Fruit fly (Drosophila melanogaster) whole organism, embryonic: ENCODE data around the gene Dlg5.

Experiments
- Ada2b ChIP-seq: fragments of 200-800 bp; sonication (Bioruptor generic); IDR thresholded peaks from 2 replicates; pipeline ENCODE4 v1.3.6; 2022; ENCODE audit warnings: missing biosample characterization, missing genetic modification characterization
- BEAF-32 ChIP-seq: fragments of 200-800 bp; sonication (Bioruptor generic); optimal IDR thresholded peaks from 3 replicates; lab custom pipeline; 2017; ENCODE audit warnings: missing biosample characterization, missing genetic modification characterization, mild to moderate bottlenecking, moderate library complexity, missing genetic modification reagents
- BtbVII ChIP-seq: fragments of 200-800 bp; sonication (Bioruptor generic); optimal IDR thresholded peaks from 3 replicates; lab custom pipeline; 2017; ENCODE audit warnings: missing biosample characterization, mild to moderate bottlenecking, missing genetic modification characterization
- CG10147 ChIP-seq: fragments of 200-800 bp; sonication (Bioruptor generic); optimal IDR thresholded peaks from 2 replicates; lab custom pipeline; 2019; ENCODE audit warnings: missing biosample characterization, mild to moderate bottlenecking, missing genetic modification characterization, moderate library complexity
- CG11456 ChIP-seq: fragments of 200-800 bp; sonication (Bioruptor generic); IDR thresholded peaks from 3 replicates; pipeline ENCODE4 v1.3.6; 2022; ENCODE audit warnings: missing biosample characterization, missing genetic modification characterization
- CG12104 ChIP-seq: fragments of 200-800 bp; sonication (Bioruptor generic); optimal IDR thresholded peaks from 3 replicates; lab custom pipeline; 2016; ENCODE audit warnings: missing biosample characterization, missing genetic modification characterization
- CG12155 ChIP-seq: fragments of 200-800 bp; sonication (Bioruptor generic); optimal IDR thresholded peaks from 3 replicates; lab custom pipeline; 2016; ENCODE audit warnings: missing biosample characterization, missing genetic modification characterization
- CG14014 ChIP-seq: fragments of 200-800 bp; sonication (Bioruptor generic); IDR thresholded peaks from 2 replicates; pipeline ENCODE4 v1.3.6; 2022; ENCODE audit warnings: missing biosample characterization, missing genetic modification characterization
- CG15269 ChIP-seq: fragments of 200-800 bp; sonication (Bioruptor generic); optimal IDR thresholded peaks from 2 replicates; lab custom pipeline; 2018; ENCODE audit warnings: missing biosample characterization, mild to moderate bottlenecking, missing genetic modification characterization, moderate library complexity
- CG1529 ChIP-seq: fragments of 200-800 bp; sonication (Bioruptor generic); optimal IDR thresholded peaks from 3 replicates; lab custom pipeline; 2018; ENCODE audit warnings: missing biosample characterization, missing genetic modification characterization
- CG15514 ChIP-seq: fragments of 200-800 bp; sonication (Bioruptor generic); optimal IDR thresholded peaks from 3 replicates; lab custom pipeline; 2017; ENCODE audit warnings: missing biosample characterization, missing genetic modification characterization, mild to moderate bottlenecking, moderate library complexity, missing genetic modification reagents
- CG16813 ChIP-seq: fragments of 200-800 bp; sonication (Bioruptor generic); IDR thresholded peaks from 3 replicates; pipeline ENCODE4 v1.3.6; 2022; ENCODE audit warnings: missing biosample characterization, missing genetic modification characterization; ENCODE audit not compliant: partially characterized antibody
- CG16815 ChIP-seq: fragments of 200-800 bp; sonication (Bioruptor generic); optimal IDR thresholded peaks from 3 replicates; lab custom pipeline; 2017; ENCODE audit warnings: missing biosample characterization, mild to moderate bottlenecking, missing genetic modification characterization
- CG1832 ChIP-seq: fragments of 200-800 bp; sonication (Bioruptor generic); optimal IDR thresholded peaks from 2 replicates; lab custom pipeline; 2017; ENCODE audit warnings: missing biosample characterization, mild to moderate bottlenecking, missing genetic modification characterization, inconsistent platforms
- CG18619 ChIP-seq: fragments of 200-800 bp; sonication (Bioruptor generic); optimal IDR thresholded peaks from 3 replicates; lab custom pipeline; 2017; ENCODE audit warnings: missing biosample characterization, mild to moderate bottlenecking, missing genetic modification characterization
- CG2875 ChIP-seq: fragments of 200-800 bp; sonication (Bioruptor generic); optimal IDR thresholded peaks from 2 replicates; lab custom pipeline; 2017; ENCODE audit warnings: missing biosample characterization, mild to moderate bottlenecking, missing genetic modification characterization, missing genetic modification reagents
- CG31224 ChIP-seq: fragments of 200-800 bp; sonication (Bioruptor generic); IDR thresholded peaks from 2 replicates; pipeline ENCODE4 v1.3.6; 2022; ENCODE audit warnings: missing biosample characterization, missing genetic modification characterization
- CG34376 ChIP-seq: fragments of 200-800 bp; sonication (Bioruptor generic); optimal IDR thresholded peaks from 2 replicates; lab custom pipeline; 2018; ENCODE audit warnings: missing biosample characterization, mild to moderate bottlenecking, missing genetic modification characterization
- CG34422 ChIP-seq: fragments of 200-800 bp; sonication (Bioruptor generic); IDR thresholded peaks from 3 replicates; pipeline ENCODE4 v1.3.6; 2022; ENCODE audit warnings: missing biosample characterization, missing genetic modification characterization
- CG4424 ChIP-seq: fragments of 200-800 bp; sonication (Bioruptor generic); optimal IDR thresholded peaks from 3 replicates; lab custom pipeline; 2016; ENCODE audit warnings: missing biosample characterization, missing genetic modification characterization
- CG5245 ChIP-seq: fragments of 200-800 bp; sonication (Bioruptor generic); optimal IDR thresholded peaks from 3 replicates; lab custom pipeline; 2016; ENCODE audit warnings: missing biosample characterization, missing genetic modification characterization
- CG6254 ChIP-seq: fragments of 200-800 bp; sonication (Bioruptor generic); optimal IDR thresholded peaks from 3 replicates; lab custom pipeline; 2017; ENCODE audit warnings: mild to moderate bottlenecking, missing biosample characterization, missing genetic modification reagents, missing genetic modification characterization
- CG9609 ChIP-seq: fragments of 200-800 bp; sonication (Bioruptor generic); optimal IDR thresholded peaks from 3 replicates; lab custom pipeline; 2016; ENCODE audit warnings: missing biosample characterization, missing genetic modification characterization
- D19B ChIP-seq: fragments of 200-800 bp; sonication (Bioruptor generic); optimal IDR thresholded peaks from 2 replicates; lab custom pipeline; 2017; ENCODE audit warnings: missing biosample characterization, mild to moderate bottlenecking, missing genetic modification characterization
- Dad ChIP-seq: fragments of 200-800 bp; sonication (Bioruptor generic); optimal IDR thresholded peaks from 3 replicates; lab custom pipeline; 2016; ENCODE audit warnings: missing biosample characterization, missing genetic modification characterization
- Dip2 ChIP-seq: fragments of 200-800 bp; sonication (Bioruptor generic); IDR thresholded peaks from 2 replicates; pipeline ENCODE4 v1.3.6; 2022; ENCODE audit warnings: missing biosample characterization, missing genetic modification characterization
- GATAe ChIP-seq: fragments of 200-800 bp; sonication (Bioruptor generic); conservative IDR thresholded peaks from 2 replicates; pipeline ENCODE4 v1.3.6; 2022; ENCODE audit warnings: missing biosample characterization, missing genetic modification characterization
- Hmr ChIP-seq: fragments of 200-800 bp; sonication (Bioruptor generic); optimal IDR thresholded peaks from 3 replicates; lab custom pipeline; 2017; ENCODE audit warnings: mild to moderate bottlenecking, missing biosample characterization, missing genetic modification reagents, missing genetic modification characterization
- Hr51 ChIP-seq, 2 experiments: fragments of 200-800 bp; sonication (Bioruptor generic); optimal IDR thresholded peaks; 2 replicates in 1 of 2; 3 replicates in 1 of 2; lab custom pipeline; 2016 to 2018; ENCODE audit warnings: missing biosample characterization in 2 of 2, missing genetic modification characterization in 2 of 2, mild to moderate bottlenecking in 1 of 2, moderate library complexity in 1 of 2
- Mes4 ChIP-seq: fragments of 200-800 bp; sonication (Bioruptor generic); optimal IDR thresholded peaks from 2 replicates; lab custom pipeline; 2016; ENCODE audit warnings: missing biosample characterization, missing genetic modification characterization
- Mrtf ChIP-seq: fragments of 200-800 bp; sonication (Bioruptor generic); IDR thresholded peaks from 3 replicates; pipeline ENCODE4 v1.3.6; 2022; ENCODE audit warnings: missing biosample characterization, missing genetic modification characterization
- NC2α ChIP-seq: fragments of 200-800 bp; sonication (Bioruptor generic); optimal IDR thresholded peaks from 2 replicates; lab custom pipeline; 2016; ENCODE audit warnings: missing biosample characterization, missing genetic modification characterization
- NFAT ChIP-seq: fragments of 200-800 bp; sonication (Bioruptor generic); IDR thresholded peaks from 2 replicates; pipeline ENCODE4 v1.3.6; 2022; ENCODE audit warnings: missing biosample characterization, missing genetic modification characterization
- Oli ChIP-seq: fragments of 200-800 bp; sonication (Bioruptor generic); optimal IDR thresholded peaks from 2 replicates; lab custom pipeline; 2018; ENCODE audit warnings: missing biosample characterization, mild to moderate bottlenecking, missing genetic modification characterization, moderate library complexity
- Ptx1 ChIP-seq: fragments of 200-800 bp; sonication (Bioruptor generic); IDR thresholded peaks from 2 replicates; pipeline ENCODE4 v1.3.6; 2022; ENCODE audit warnings: missing biosample characterization, missing genetic modification characterization
- Six4 ChIP-seq: fragments of 200-800 bp; sonication (Bioruptor generic); optimal IDR thresholded peaks from 2 replicates; lab custom pipeline; 2016; ENCODE audit warnings: missing biosample characterization, missing genetic modification characterization
- Xbp1 ChIP-seq: fragments of 200-800 bp; sonication (Bioruptor generic); optimal IDR thresholded peaks from 3 replicates; lab custom pipeline; 2016; ENCODE audit warnings: missing biosample characterization, mild to moderate bottlenecking, missing genetic modification characterization
- ase ChIP-seq: fragments of 200-800 bp; sonication (Bioruptor generic); IDR thresholded peaks from 3 replicates; pipeline ENCODE4 v1.3.6; 2022; ENCODE audit warnings: missing biosample characterization, missing genetic modification characterization
- bcd ChIP-seq: fragments of 200-800 bp; sonication (Bioruptor generic); optimal IDR thresholded peaks from 2 replicates; lab custom pipeline; 2017; ENCODE audit warnings: missing biosample characterization, mild to moderate bottlenecking, missing genetic modification characterization
- caup ChIP-seq: fragments of 200-800 bp; sonication (Bioruptor generic); optimal IDR thresholded peaks from 3 replicates; lab custom pipeline; 2017; ENCODE audit warnings: missing biosample characterization, mild to moderate bottlenecking, missing genetic modification characterization, moderate library complexity; ENCODE audit not compliant: severe bottlenecking
- esg ChIP-seq: fragments of 200-800 bp; sonication (Bioruptor generic); conservative IDR thresholded peaks from 2 replicates; pipeline ENCODE4 v1.3.6; 2022; ENCODE audit warnings: missing biosample characterization, missing genetic modification characterization
- ind ChIP-seq: fragments of 200-800 bp; sonication (Bioruptor generic); optimal IDR thresholded peaks from 3 replicates; lab custom pipeline; 2016; ENCODE audit warnings: missing biosample characterization, missing genetic modification characterization
- lab ChIP-seq: fragments of 200-800 bp; sonication (Bioruptor generic); optimal IDR thresholded peaks from 3 replicates; lab custom pipeline; 2017; ENCODE audit warnings: missing biosample characterization, missing genetic modification characterization, mild to moderate bottlenecking, moderate library complexity, missing genetic modification reagents
- pan ChIP-seq, 4 experiments: fragments of >200 bp in 3 of 4; fragments of 200-800 bp in 1 of 4; sonication (Bioruptor generic) in 1 of 4; optimal IDR thresholded peaks in 3 of 4; IDR thresholded peaks in 1 of 4; 2 replicates each; pipeline versions ENCODE4 v1.3.6 to Lab custom; 2017 to 2022; ENCODE audit warnings: missing biosample characterization in 2 of 4, missing genetic modification characterization in 2 of 4, mixed read lengths in 1 of 4
- sc ChIP-seq, 3 experiments: fragments of >200 bp in 2 of 3; fragments of 200-800 bp in 1 of 3; sonication (Bioruptor generic) in 1 of 3; optimal IDR thresholded peaks; 2 replicates in 2 of 3; 3 replicates in 1 of 3; lab custom pipeline; 2017; ENCODE audit warnings: mild to moderate bottlenecking in 1 of 3, missing biosample characterization in 1 of 3, missing genetic modification characterization in 1 of 3, missing genetic modification reagents in 1 of 3
- schlank ChIP-seq: fragments of 200-800 bp; sonication (Bioruptor generic); optimal IDR thresholded peaks from 2 replicates; lab custom pipeline; 2018; ENCODE audit warnings: missing biosample characterization, mild to moderate bottlenecking, missing genetic modification characterization
- tgo ChIP-seq: fragments of 200-800 bp; sonication (Bioruptor generic); IDR thresholded peaks from 3 replicates; pipeline ENCODE4 v1.3.6; 2022; ENCODE audit warnings: missing biosample characterization, missing genetic modification characterization
- ttk ChIP-seq: fragments of 200-800 bp; sonication (Bioruptor generic); IDR thresholded peaks from 2 replicates; pipeline ENCODE4 v2.1.2; 2022; ENCODE audit warnings: missing biosample characterization, missing genetic modification characterization

Gene Dlg5

DNA sequence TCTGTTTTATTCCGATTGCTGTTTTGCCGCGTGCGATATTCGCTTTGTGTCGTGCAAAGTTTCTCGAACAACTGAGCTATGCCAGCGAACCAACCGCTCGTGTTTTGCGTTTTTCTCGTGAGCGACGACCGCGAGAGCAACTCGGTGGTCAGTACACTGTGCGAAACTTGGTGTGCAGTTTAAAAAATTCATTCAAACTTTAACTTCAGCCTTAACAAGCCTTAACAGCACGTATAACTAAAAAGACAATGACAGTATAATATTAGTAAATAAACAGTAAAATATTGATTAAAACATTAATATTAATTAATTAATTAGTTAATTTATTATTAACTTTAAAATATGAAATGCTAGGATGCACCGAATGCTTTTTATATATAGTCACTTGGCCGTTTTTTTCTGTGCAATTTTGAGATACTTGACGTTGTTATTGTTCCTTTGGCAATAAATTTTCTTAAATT lies 11.3 kb upstream of the Dlg5 start, which contains the start of gene CG31705 (continued):
- TF ChIP-seq CG5245 (GFP tag; lab: Kevin White, UChicago) (no peak), tgo (GFP tag; lab: Robert Waterston, UW) (peak; percentile 30; the same call in 2 of the 3 replicates), Ada2b (GFP tag; lab: Robert Waterston, UW) (peak; percentile 48; the same call in 1 of the 2 replicates), NC2α (no peak), CG4424 (GFP tag; lab: Kevin White, UChicago) (peak; percentile 34), sc (optimal IDR thresholded peaks at IDR 0.05; lab: Kevin White, UChicago) (no peak), sc (GFP tag; optimal IDR thresholded peaks at IDR 0.05; lab: Kevin White, UChicago) (no peak), bcd (peak; percentile 63), caup (peak; percentile 57), D19B (GFP tag; lab: Kevin White, UChicago) (peak; percentile 56), CG16813 (GFP tag; lab: Robert Waterston, UW) (no peak), CG34376 (no peak), Mes4 (GFP tag; lab: Kevin White, UChicago) (no peak), ttk (GFP tag; lab: Robert Waterston, UW) (0 out of 2 replicates have a peak, but pooled peaks have one; percentile 13), CG31224 (GFP tag; lab: Robert Waterston, UW) (peak; percentile 5; the same call in 1 of the 2 replicates), BEAF-32 (GFP tag; lab: Kevin White, UChicago) (no peak), Xbp1 (GFP tag; lab: Kevin White, UChicago) (peak; percentile 7), Hmr (GFP tag; lab: Kevin White, UChicago) (peak; percentile 73), CG15514 (GFP tag; lab: Kevin White, UChicago) (peak; percentile 38), Mrtf (GFP tag; lab: Robert Waterston, UW) (no peak), Hr51 (GFP tag; optimal IDR thresholded peaks at IDR 0.05; lab: Kevin White, UChicago) (peak in 1 of 2 experiments; percentile 53), CG14014 (peak; percentile 37; the same call in 1 of the 2 replicates), Ptx1 (GFP tag; lab: Robert Waterston, UW) (0 out of 2 replicates have a peak, but pooled peaks have one; percentile 20), CG15269 (tag; lab: Kevin White, UChicago) (peak; percentile 58), GATAe (GFP tag; lab: Robert Waterston, UW) (no peak), BtbVII (peak; percentile 55), lab (peak; percentile 48), Six4 (GFP tag; lab: Kevin White, UChicago) (no peak), CG11456 (GFP tag; lab: Robert Waterston, UW) (0 out of 3 replicates have a peak, but pooled peaks have one; percentile 25), CG2875 (GFP tag; lab: Kevin White, UChicago) (no peak), CG34422 (GFP tag; lab: Robert Waterston, UW) (peak; percentile 71; the same call in 1 of the 3 replicates), Dip2 (GFP tag; lab: Robert Waterston, UW) (no peak), esg (GFP tag; lab: Robert Waterston, UW) (peak; percentile 23; the same call in 1 of the 2 replicates), ase (GFP tag; lab: Robert Waterston, UW) (peak; percentile 23; the same call in 1 of the 3 replicates), NFAT (GFP tag; lab: Robert Waterston, UW) (peak; percentile 57), CG10147 (GFP tag; lab: Kevin White, UChicago) (peak; percentile 70), Oli (peak; percentile 63), CG1832 (GFP tag; lab: Kevin White, UChicago) (no peak), schlank (tag; lab: Kevin White, UChicago) (peak; percentile 4), CG9609 (GFP tag; lab: Kevin White, UChicago) (no peak), CG12155 (GFP tag; lab: Kevin White, UChicago) (peak; percentile 12), CG6254 (no peak), CG1529 (GFP tag; lab: Kevin White, UChicago) (no peak), CG18619 (GFP tag; lab: Kevin White, UChicago) (peak; percentile 48), CG12104 (GFP tag; lab: Kevin White, UChicago) (peak; percentile 50), CG16815 (peak; percentile 6), ind (peak; percentile 40), pan (optimal IDR thresholded peaks at IDR 0.05; lab: Kevin White, UChicago) (no peak), pan (GFP tag; optimal IDR thresholded peaks at IDR 0.05 in 1 of 2, IDR thresholded peaks at IDR 0.05 in 1 of 2) (peak in 1 of 2 experiments; percentile 53), Dad (GFP tag; lab: Kevin White, UChicago) (no peak)
